Worm (Caenorhabditis elegans) whole organism, L2 larva: ENCODE results near the gene K02E7.11.

Experiments
- C34F6.9 ChIP-seq: fragments of 150-350 bp; optimal IDR thresholded peaks from 2 replicates; lab custom pipeline; 2014; ENCODE audit warnings: missing biosample characterization, missing genetic modification characterization
- F13H6.1 ChIP-seq: sonication (generic microtip); optimal IDR thresholded peaks from 2 replicates; lab custom pipeline; 2016; ENCODE audit warnings: missing genetic modification characterization, missing compliant biosample characterization
- Y55F3AM.14 ChIP-seq: fragments of 200-800 bp; sonication (Bioruptor generic); optimal IDR thresholded peaks from 2 replicates; lab custom pipeline; 2018; ENCODE audit warnings: mild to moderate bottlenecking, missing genetic modification characterization, missing compliant biosample characterization
- ZK546.5 ChIP-seq: sonication (generic microtip); optimal IDR thresholded peaks from 2 replicates; lab custom pipeline; 2017; ENCODE audit warnings: missing biosample characterization, missing genetic modification characterization
- alr-1 ChIP-seq: fragments of 150-350 bp; optimal IDR thresholded peaks from 2 replicates; lab custom pipeline; 2014; ENCODE audit warnings: missing biosample characterization, missing genetic modification characterization
- aly-2 ChIP-seq: fragments of 150-350 bp; optimal IDR thresholded peaks from 2 replicates; lab custom pipeline; 2014; ENCODE audit warnings: missing biosample characterization, missing genetic modification characterization
- ama-1 ChIP-seq: fragments of 150-350 bp; optimal IDR thresholded peaks from 2 replicates; lab custom pipeline; 2018; ENCODE audit warnings: inconsistent platforms
- blmp-1 ChIP-seq: sonication (generic microtip); optimal IDR thresholded peaks from 2 replicates; lab custom pipeline; 2017; ENCODE audit warnings: missing genetic modification characterization, mild to moderate bottlenecking, missing compliant biosample characterization, antibody characterized with exemption, moderate library complexity; ENCODE audit not compliant: insufficient read depth
- ceh-16 ChIP-seq: fragments of 150-350 bp; optimal IDR thresholded peaks from 2 replicates; lab custom pipeline; 2014; ENCODE audit warnings: missing biosample characterization, missing genetic modification characterization
- ceh-82 ChIP-seq: fragments of 150-350 bp; optimal IDR thresholded peaks from 2 replicates; lab custom pipeline; 2014; ENCODE audit warnings: missing biosample characterization, missing genetic modification characterization
- crh-2 ChIP-seq: sonication (generic microtip); optimal IDR thresholded peaks from 2 replicates; lab custom pipeline; 2017; ENCODE audit warnings: missing biosample characterization, missing genetic modification characterization
- dmd-4 ChIP-seq: sonication (generic microtip); optimal IDR thresholded peaks from 2 replicates; lab custom pipeline; 2017; ENCODE audit warnings: missing biosample characterization, missing genetic modification characterization
- egl-27 ChIP-seq: sonication (generic microtip); optimal IDR thresholded peaks from 3 replicates; lab custom pipeline; 2017; ENCODE audit warnings: missing biosample characterization, missing genetic modification reagents, missing genetic modification characterization
- elt-1 ChIP-seq: fragments of 150-350 bp; optimal IDR thresholded peaks from 2 replicates; lab custom pipeline; 2014; ENCODE audit warnings: missing biosample characterization, missing genetic modification characterization
- elt-3 ChIP-seq: sonication (generic microtip); optimal IDR thresholded peaks from 2 replicates; lab custom pipeline; 2017; ENCODE audit warnings: missing biosample characterization, missing genetic modification characterization
- fos-1 ChIP-seq: fragments of 150-350 bp; optimal IDR thresholded peaks from 2 replicates; lab custom pipeline; 2014; ENCODE audit warnings: missing biosample characterization, missing genetic modification characterization
- lin-11 ChIP-seq: fragments of 150-350 bp; sonication (generic microtip); optimal IDR thresholded peaks from 2 replicates; lab custom pipeline; 2014; ENCODE audit warnings: missing biosample characterization, missing genetic modification characterization, inconsistent platforms, mixed read lengths
- lin-13 ChIP-seq: fragments of 150-350 bp; optimal IDR thresholded peaks from 2 replicates; lab custom pipeline; 2014; ENCODE audit warnings: missing biosample characterization, missing genetic modification reagents, missing genetic modification characterization
- lin-39 ChIP-seq: fragments of 150-350 bp; optimal IDR thresholded peaks from 2 replicates; lab custom pipeline; 2014; ENCODE audit warnings: missing biosample characterization, missing genetic modification reagents, missing genetic modification characterization
- lsy-2 ChIP-seq, 2 experiments: fragments of 150-350 bp in 1 of 2; sonication (generic microtip) in 1 of 2; optimal IDR thresholded peaks; 2 replicates each; lab custom pipeline; 2014 to 2017; ENCODE audit warnings: missing biosample characterization in 2 of 2, missing genetic modification characterization in 2 of 2
- mab-5 ChIP-seq: fragments of 150-350 bp; optimal IDR thresholded peaks from 2 replicates; lab custom pipeline; 2014; ENCODE audit warnings: missing biosample characterization, missing genetic modification characterization
- mbf-1 ChIP-seq: sonication (generic microtip); optimal IDR thresholded peaks from 2 replicates; lab custom pipeline; 2017; ENCODE audit warnings: missing biosample characterization, missing genetic modification characterization
- nhr-10 ChIP-seq: sonication (generic microtip); optimal IDR thresholded peaks from 2 replicates; lab custom pipeline; 2017; ENCODE audit warnings: missing biosample characterization, missing genetic modification characterization
- nhr-12 ChIP-seq: fragments of 150-350 bp; optimal IDR thresholded peaks from 2 replicates; lab custom pipeline; 2014; ENCODE audit warnings: missing biosample characterization, missing genetic modification characterization
- nhr-129 ChIP-seq: fragments of 150-350 bp; optimal IDR thresholded peaks from 2 replicates; lab custom pipeline; 2014; ENCODE audit warnings: missing biosample characterization, missing genetic modification characterization
- nhr-25 ChIP-seq: fragments of 150-350 bp; sonication (generic microtip); optimal IDR thresholded peaks from 3 replicates; lab custom pipeline; 2014; ENCODE audit warnings: missing biosample characterization, missing genetic modification characterization
- peb-1 ChIP-seq: fragments of 150-350 bp; optimal IDR thresholded peaks from 2 replicates; lab custom pipeline; 2014; ENCODE audit warnings: missing biosample characterization, missing genetic modification characterization
- skn-1 ChIP-seq: sonication (generic microtip); optimal IDR thresholded peaks from 2 replicates; lab custom pipeline; 2017; ENCODE audit warnings: missing biosample characterization, missing genetic modification characterization
- sma-3 ChIP-seq: sonication (generic microtip); optimal IDR thresholded peaks from 2 replicates; lab custom pipeline; 2016; ENCODE audit warnings: missing genetic modification reagents, missing genetic modification characterization, missing compliant biosample characterization
- sma-9 ChIP-seq, 2 experiments: fragments of 150-350 bp in 1 of 2; sonication (generic microtip) in 1 of 2; optimal IDR thresholded peaks; 2 replicates each; lab custom pipeline; 2014 to 2016; ENCODE audit warnings: missing genetic modification characterization in 2 of 2, mild to moderate bottlenecking in 1 of 2, missing biosample characterization in 1 of 2, missing compliant biosample characterization in 1 of 2, missing genetic modification reagents in 1 of 2, moderate library complexity in 1 of 2
- unc-39 ChIP-seq: fragments of 150-350 bp; optimal IDR thresholded peaks from 2 replicates; lab custom pipeline; 2014; ENCODE audit warnings: missing biosample characterization, missing genetic modification characterization
- unc-55 ChIP-seq: fragments of 150-350 bp; sonication (generic microtip); optimal IDR thresholded peaks from 3 replicates; lab custom pipeline; 2014; ENCODE audit warnings: missing biosample characterization, missing genetic modification reagents, missing genetic modification characterization
- unc-62 ChIP-seq: fragments of 150-350 bp; optimal IDR thresholded peaks from 2 replicates; lab custom pipeline; 2014; ENCODE audit warnings: missing biosample characterization, missing genetic modification reagents, missing genetic modification characterization
- zag-1 ChIP-seq: fragments of 150-350 bp; optimal IDR thresholded peaks from 2 replicates; lab custom pipeline; 2014; ENCODE audit warnings: missing biosample characterization, missing genetic modification characterization
- ztf-1 ChIP-seq: fragments of 200-800 bp; sonication (Bioruptor generic); conservative IDR thresholded peaks from 2 replicates; pipeline ENCODE4 v1.3.6; 2022; ENCODE audit warnings: missing genetic modification characterization, missing compliant biosample characterization
- ztf-4 ChIP-seq: fragments of 150-350 bp; optimal IDR thresholded peaks from 2 replicates; lab custom pipeline; 2014; ENCODE audit warnings: missing biosample characterization, missing genetic modification characterization

Gene K02E7.11

ce11 chrII:1084899-1085298, 9.6 kb upstream of the K02E7.11 start:
- TF ChIP-seq nhr-129 (tag; lab: Kevin White, UChicago) (peak; percentile 71), mab-5 (peak; percentile 33), F13H6.1 (peak; percentile 90), C34F6.9 (peak; percentile 57), crh-2 (peak; percentile 48), lin-13 (GFP tag; lab: Kevin White, UChicago) (peak; percentile 38), sma-9 (GFP tag; optimal IDR thresholded peaks at IDR 0.05; lab: Kevin White, UChicago) (peak; percentile 74), sma-9 (tag; optimal IDR thresholded peaks at IDR 0.05; lab: Kevin White, UChicago) (no peak), lsy-2 (tag; optimal IDR thresholded peaks at IDR 0.05; lab: Kevin White, UChicago) (peak; percentile 30 to 69), nhr-12 (tag; lab: Kevin White, UChicago) (no peak), egl-27 (tag; lab: Kevin White, UChicago) (peak; percentile 60), elt-3 (tag; lab: Kevin White, UChicago) (no peak), unc-55 (GFP tag; lab: Kevin White, UChicago) (peak; percentile 46), nhr-25 (tag; lab: Kevin White, UChicago) (no peak)

DNA sequence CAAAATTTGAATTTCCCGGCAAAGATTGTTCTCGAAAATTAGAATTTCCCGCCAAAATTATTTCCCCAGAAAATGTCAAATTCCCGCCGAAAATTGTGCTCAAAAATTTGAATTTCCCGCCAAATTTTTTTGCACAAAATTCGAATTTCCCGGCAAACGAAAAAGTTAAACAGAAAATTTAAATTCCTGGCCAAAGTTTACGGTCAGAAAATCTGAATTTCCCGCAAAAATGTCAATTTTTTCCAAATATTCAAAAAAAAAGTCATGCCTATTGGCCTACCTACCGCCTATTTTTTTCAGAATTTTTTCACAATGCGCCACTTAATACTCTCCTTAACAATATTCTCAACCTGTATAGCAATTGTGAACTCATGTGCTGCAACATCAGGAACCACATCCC, 7.5 kb upstream of the K02E7.11 start, which contains the start of gene K02E7.1:
Gene K02E7.1 (plus strand): TSS at position 301 of the 400 bp plus-strand sequence.
- TF ChIP-seq nhr-12 (tag; lab: Kevin White, UChicago) (no peak), peb-1 (no peak), elt-1 (tag; lab: Kevin White, UChicago) (no peak), unc-39 (tag; lab: Kevin White, UChicago) (no peak), ceh-16 (no peak), ZK546.5 (tag; lab: Kevin White, UChicago) (no peak), fos-1 (tag; lab: Kevin White, UChicago) (no peak), alr-1 (no peak), unc-62 (GFP tag; lab: Kevin White, UChicago) (no peak), lsy-2 (tag; optimal IDR thresholded peaks at IDR 0.05; lab: Kevin White, UChicago) (no peak), nhr-10 (tag; lab: Kevin White, UChicago) (no peak), skn-1 (tag; lab: Kevin White, UChicago) (no peak), ceh-82 (tag; lab: Kevin White, UChicago) (no peak), C34F6.9 (no peak), ztf-4 (no peak), mbf-1 (tag; lab: Kevin White, UChicago) (no peak), Y55F3AM.14 (GFP tag; lab: Kevin White, UChicago) (no peak), F13H6.1 (no peak)
- TF ChIP-seq, all 48 proteins: peak for 0

DNA sequence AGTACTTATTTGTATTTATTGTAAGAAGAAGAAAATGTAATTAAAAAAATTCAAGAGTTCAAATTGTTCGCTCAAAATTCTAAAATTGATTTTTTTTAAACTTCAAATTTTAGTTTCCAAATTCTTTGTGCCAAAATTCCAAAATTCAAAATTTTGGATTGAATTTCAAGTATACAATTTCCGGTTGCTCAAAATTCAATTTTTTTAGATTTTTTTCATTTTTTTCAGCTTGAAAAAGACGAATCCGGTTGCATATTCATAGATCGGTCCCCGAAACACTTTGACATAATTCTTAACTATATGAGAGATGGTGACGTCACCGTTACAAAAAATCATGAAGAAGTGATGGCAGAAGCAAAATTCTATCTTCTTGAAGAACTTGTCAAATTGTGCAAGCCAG, 3.2 kb downstream of the K02E7.11 start, which contains the start of gene K02E7.4:
Gene K02E7.4 (plus strand): TSS at position 301 of the 400 bp plus-strand sequence.
- TF ChIP-seq alr-1: no peak
- no peak for TF ChIP-seq aly-2 (tag; lab: Kevin White, UChicago)
- TF ChIP-seq ama-1 (lab: Kevin White, UChicago): no peak
- TF ChIP-seq nhr-129 (tag; lab: Kevin White, UChicago): no peak
- TF ChIP-seq elt-3 (tag; lab: Kevin White, UChicago): no peak
- no peak for TF ChIP-seq peb-1
- TF ChIP-seq lin-11: no peak
- TF ChIP-seq unc-62 (GFP tag; lab: Kevin White, UChicago): no peak
- TF ChIP-seq dmd-4 (tag; lab: Kevin White, UChicago): no peak
- TF ChIP-seq sma-3 (GFP tag; lab: Kevin White, UChicago): no peak
- TF ChIP-seq lin-39 (tag; lab: Kevin White, UChicago): no peak
- TF ChIP-seq ceh-82 (tag; lab: Kevin White, UChicago): no peak
- TF ChIP-seq fos-1 (tag; lab: Kevin White, UChicago): no peak
- no peak for TF ChIP-seq egl-27 (tag; lab: Kevin White, UChicago)
- no peak for TF ChIP-seq mbf-1 (tag; lab: Kevin White, UChicago)
- no peak for TF ChIP-seq ztf-4
- no peak for TF ChIP-seq sma-9 (GFP tag; optimal IDR thresholded peaks at IDR 0.05; lab: Kevin White, UChicago)
- TF ChIP-seq sma-9 (tag; optimal IDR thresholded peaks at IDR 0.05; lab: Kevin White, UChicago): no peak

- TF ChIP-seq lin-11 (no peak), lin-39 (tag; lab: Kevin White, UChicago) (no peak), blmp-1 (tag; lab: Kevin White, UChicago) (no peak), mbf-1 (tag; lab: Kevin White, UChicago) (no peak), nhr-10 (tag; lab: Kevin White, UChicago) (no peak), zag-1 (tag; lab: Kevin White, UChicago) (no peak), ztf-1 (GFP tag; lab: Robert Waterston, UW) (no peak)
These were observed 3.9 kb downstream of the K02E7.11 start for ce11 chrII:1071432-1071831.
